Worm (Caenorhabditis elegans): ENCODE measurements around the gene srh-56.

ce11 chrV:2765052-2765451 lies 6.6 kb upstream of the srh-56 start, which contains the start of gene dhs-14:
- TF ChIP-seq unc-62 (GFP tag; optimal IDR thresholded peaks at IDR 0.05) = no peak
- no peak for TF ChIP-seq B0336.3 (GFP tag; IDR thresholded peaks at IDR 0.05)
- no peak for TF ChIP-seq ceh-79 (tag; optimal IDR thresholded peaks at IDR 0.05)
- no peak for TF ChIP-seq ets-4 (GFP tag; optimal IDR thresholded peaks at IDR 0.05)
- no peak for TF ChIP-seq ztf-6 (GFP tag; IDR thresholded peaks at IDR 0.05)
- TF ChIP-seq F57A8.1 (GFP tag; optimal IDR thresholded peaks at IDR 0.05) = no peak
- TF ChIP-seq nfya-1 (tag; optimal IDR thresholded peaks at IDR 0.05; ENCODE audit: borderline replicate concordance, insufficient read depth) = no peak
